Fruit fly (Drosophila melanogaster) whole organism, embryonic: ENCODE results near the gene Bsg.

Experiments
- Abd-B ChIP-seq: fragments of 200-800 bp; sonication (Bioruptor generic); optimal IDR thresholded peaks from 2 replicates; lab custom pipeline; 2018; ENCODE audit warnings: missing biosample characterization, mild to moderate bottlenecking, missing genetic modification characterization, moderate library complexity
- Asciz ChIP-seq: fragments of 200-800 bp; sonication (Bioruptor generic); optimal IDR thresholded peaks from 2 replicates; lab custom pipeline; 2017; ENCODE audit warnings: missing biosample characterization, mild to moderate bottlenecking, missing genetic modification characterization, missing genetic modification reagents
- Atf6 ChIP-seq: fragments of 200-800 bp; sonication (Bioruptor generic); IDR thresholded peaks from 2 replicates; pipeline ENCODE4 v1.3.6; 2022; ENCODE audit warnings: missing biosample characterization, missing genetic modification characterization
- B-H1 ChIP-seq: fragments of 200-800 bp; sonication (Bioruptor generic); IDR thresholded peaks from 3 replicates; pipeline ENCODE4 v1.3.6; 2022; ENCODE audit warnings: missing biosample characterization, missing genetic modification characterization
- CG10431 ChIP-seq: fragments of 200-800 bp; sonication (Bioruptor generic); optimal IDR thresholded peaks from 3 replicates; lab custom pipeline; 2018; ENCODE audit warnings: missing biosample characterization, mild to moderate bottlenecking, missing genetic modification characterization
- CG12299 ChIP-seq: fragments of 200-800 bp; sonication (Bioruptor generic); optimal IDR thresholded peaks from 2 replicates; lab custom pipeline; 2018; ENCODE audit warnings: missing biosample characterization, mild to moderate bottlenecking, missing genetic modification characterization
- CG12391 ChIP-seq: fragments of 200-800 bp; sonication (Bioruptor generic); optimal IDR thresholded peaks from 3 replicates; lab custom pipeline; 2018; ENCODE audit warnings: missing biosample characterization, mild to moderate bottlenecking, missing genetic modification characterization, moderate library complexity
- CG14441 ChIP-seq: fragments of 200-800 bp; sonication (Bioruptor generic); IDR thresholded peaks from 2 replicates; pipeline ENCODE4 v1.3.6; 2022; ENCODE audit warnings: missing biosample characterization, missing genetic modification characterization
- CG15073 ChIP-seq: fragments of 200-800 bp; sonication (Bioruptor generic); optimal IDR thresholded peaks from 2 replicates; lab custom pipeline; 2016; ENCODE audit warnings: missing biosample characterization, missing genetic modification characterization
- CG15269 ChIP-seq: fragments of 200-800 bp; sonication (Bioruptor generic); optimal IDR thresholded peaks from 2 replicates; lab custom pipeline; 2018; ENCODE audit warnings: missing biosample characterization, mild to moderate bottlenecking, missing genetic modification characterization, moderate library complexity
- CG15479 ChIP-seq: fragments of 200-800 bp; sonication (Bioruptor generic); optimal IDR thresholded peaks from 3 replicates; lab custom pipeline; 2019; ENCODE audit warnings: missing biosample characterization, mild to moderate bottlenecking, missing genetic modification characterization, moderate library complexity
- CG17385 ChIP-seq: fragments of 200-800 bp; sonication (Bioruptor generic); optimal IDR thresholded peaks from 3 replicates; lab custom pipeline; 2018; ENCODE audit warnings: missing biosample characterization, mild to moderate bottlenecking, missing genetic modification characterization
- CG3065 ChIP-seq: fragments of 200-800 bp; sonication (Bioruptor generic); optimal IDR thresholded peaks from 2 replicates; lab custom pipeline; 2016; ENCODE audit warnings: missing biosample characterization, missing genetic modification characterization
- CG4328 ChIP-seq: fragments of 200-800 bp; sonication (Bioruptor generic); optimal IDR thresholded peaks from 3 replicates; lab custom pipeline; 2017; ENCODE audit warnings: missing biosample characterization, missing genetic modification reagents, missing genetic modification characterization
- CG4424 ChIP-seq: fragments of 200-800 bp; sonication (Bioruptor generic); optimal IDR thresholded peaks from 3 replicates; lab custom pipeline; 2016; ENCODE audit warnings: missing biosample characterization, missing genetic modification characterization
- CG6765 ChIP-seq: fragments of 200-800 bp; sonication (Bioruptor generic); optimal IDR thresholded peaks from 3 replicates; lab custom pipeline; 2017; ENCODE audit warnings: missing biosample characterization, mild to moderate bottlenecking, missing genetic modification characterization
- CG6813 ChIP-seq: fragments of 200-800 bp; sonication (Bioruptor generic); optimal IDR thresholded peaks from 2 replicates; lab custom pipeline; 2017; ENCODE audit warnings: missing biosample characterization, missing genetic modification characterization, mild to moderate bottlenecking, moderate library complexity, missing genetic modification reagents
- CG7987 ChIP-seq: fragments of 200-800 bp; sonication (Bioruptor generic); optimal IDR thresholded peaks from 2 replicates; lab custom pipeline; 2018; ENCODE audit warnings: missing biosample characterization, mild to moderate bottlenecking, missing genetic modification characterization, moderate library complexity
- CG9727 ChIP-seq: fragments of 200-800 bp; sonication (Bioruptor generic); optimal IDR thresholded peaks from 3 replicates; lab custom pipeline; 2017; ENCODE audit warnings: missing biosample characterization, mild to moderate bottlenecking, missing genetic modification characterization
- Deaf1 ChIP-seq: fragments of 200-800 bp; optimal IDR thresholded peaks from 3 replicates; lab custom pipeline; 2019; ENCODE audit warnings: missing biosample characterization, mild to moderate bottlenecking, missing genetic modification characterization, moderate library complexity
- Eip74EF ChIP-seq, 2 experiments: fragments of 200-800 bp in 1 of 2; fragments of >200 bp in 1 of 2; sonication (Bioruptor generic) in 1 of 2; optimal IDR thresholded peaks; 2 replicates each; lab custom pipeline; 2017 to 2019; ENCODE audit warnings: missing biosample characterization in 2 of 2, missing genetic modification characterization in 2 of 2, mild to moderate bottlenecking in 1 of 2, moderate library complexity in 1 of 2
- Fer1 ChIP-seq: fragments of 200-800 bp; sonication (Bioruptor generic); optimal IDR thresholded peaks from 2 replicates; lab custom pipeline; 2017; ENCODE audit warnings: missing biosample characterization, mild to moderate bottlenecking, missing genetic modification characterization
- Hey ChIP-seq: fragments of 200-800 bp; sonication (Bioruptor generic); optimal IDR thresholded peaks from 3 replicates; lab custom pipeline; 2018; ENCODE audit warnings: missing biosample characterization, mild to moderate bottlenecking, missing genetic modification characterization
- Hmr ChIP-seq: fragments of 200-800 bp; sonication (Bioruptor generic); optimal IDR thresholded peaks from 3 replicates; lab custom pipeline; 2017; ENCODE audit warnings: mild to moderate bottlenecking, missing biosample characterization, missing genetic modification reagents, missing genetic modification characterization
- Jarid2 ChIP-seq: fragments of 200-800 bp; sonication (Bioruptor generic); optimal IDR thresholded peaks from 3 replicates; lab custom pipeline; 2017; ENCODE audit warnings: mild to moderate bottlenecking, missing biosample characterization, missing genetic modification reagents, missing genetic modification characterization
- Lpt ChIP-seq: fragments of >200 bp; optimal IDR thresholded peaks from 2 replicates; lab custom pipeline; 2018; ENCODE audit warnings: missing biosample characterization, missing genetic modification characterization
- Nf-YC ChIP-seq: fragments of 200-800 bp; optimal IDR thresholded peaks from 3 replicates; lab custom pipeline; 2019; ENCODE audit warnings: missing biosample characterization, mild to moderate bottlenecking, missing genetic modification characterization, moderate library complexity
- Ssrp ChIP-seq: fragments of 200-800 bp; sonication (Bioruptor generic); optimal IDR thresholded peaks from 2 replicates; lab custom pipeline; 2018; ENCODE audit warnings: missing biosample characterization, mild to moderate bottlenecking, missing genetic modification characterization, moderate library complexity
- Taf1 ChIP-seq: fragments of 200-800 bp; sonication (Bioruptor generic); IDR thresholded peaks from 2 replicates; pipeline ENCODE4 v1.3.6; 2022; ENCODE audit warnings: missing biosample characterization, missing genetic modification characterization
- ac ChIP-seq: fragments of 200-800 bp; sonication (Bioruptor generic); optimal IDR thresholded peaks from 3 replicates; lab custom pipeline; 2017; ENCODE audit warnings: missing biosample characterization, mild to moderate bottlenecking, missing genetic modification characterization
- ci ChIP-seq: fragments of 200-800 bp; sonication (Bioruptor generic); IDR thresholded peaks from 3 replicates; pipeline ENCODE4 v1.3.6; 2022; ENCODE audit warnings: missing biosample characterization, missing genetic modification characterization
- croc ChIP-seq: fragments of 200-800 bp; sonication (Bioruptor generic); conservative IDR thresholded peaks from 3 replicates; pipeline ENCODE4 v1.3.6; 2022; ENCODE audit warnings: missing biosample characterization, missing genetic modification characterization
- dan ChIP-seq: fragments of 200-800 bp; sonication (Bioruptor generic); IDR thresholded peaks from 2 replicates; pipeline ENCODE4 v1.3.6; 2022; ENCODE audit warnings: missing biosample characterization, missing genetic modification characterization
- grau ChIP-seq: fragments of 200-800 bp; optimal IDR thresholded peaks from 3 replicates; lab custom pipeline; 2019; ENCODE audit warnings: missing biosample characterization, mild to moderate bottlenecking, missing genetic modification characterization, moderate library complexity
- gro ChIP-seq: fragments of 200-800 bp; sonication (Bioruptor generic); optimal IDR thresholded peaks from 2 replicates; lab custom pipeline; 2016; ENCODE audit warnings: missing biosample characterization, missing genetic modification characterization
- jing ChIP-seq: fragments of 200-800 bp; sonication (Bioruptor generic); optimal IDR thresholded peaks from 2 replicates; lab custom pipeline; 2018; ENCODE audit warnings: missing biosample characterization, mild to moderate bottlenecking, missing genetic modification characterization
- klu ChIP-seq: fragments of 200-800 bp; sonication (Bioruptor generic); IDR thresholded peaks from 2 replicates; pipeline ENCODE4 v1.3.6; 2022; ENCODE audit warnings: missing biosample characterization, missing genetic modification characterization
- lbe ChIP-seq: fragments of 200-800 bp; sonication (Bioruptor generic); optimal IDR thresholded peaks from 2 replicates; lab custom pipeline; 2016; ENCODE audit warnings: missing biosample characterization, mild to moderate bottlenecking, missing genetic modification characterization
- odd ChIP-seq: fragments of 200-800 bp; sonication (Bioruptor generic); optimal IDR thresholded peaks from 2 replicates; lab custom pipeline; 2017; ENCODE audit warnings: missing biosample characterization, mild to moderate bottlenecking, missing genetic modification characterization
- onecut ChIP-seq: fragments of 200-800 bp; sonication (Bioruptor generic); IDR thresholded peaks from 2 replicates; pipeline ENCODE4 v1.3.6; 2022; ENCODE audit warnings: missing biosample characterization, missing genetic modification characterization
- org-1 ChIP-seq: fragments of 200-800 bp; sonication (Bioruptor generic); optimal IDR thresholded peaks from 2 replicates; lab custom pipeline; 2017; ENCODE audit warnings: missing biosample characterization, missing genetic modification characterization
- phol ChIP-seq: fragments of 200-800 bp; sonication (Bioruptor generic); optimal IDR thresholded peaks from 3 replicates; lab custom pipeline; 2018; ENCODE audit warnings: missing biosample characterization, mild to moderate bottlenecking, missing genetic modification characterization, moderate library complexity
- row ChIP-seq: fragments of 200-800 bp; sonication (Bioruptor generic); IDR thresholded peaks from 3 replicates; pipeline ENCODE4 v1.3.6; 2022; ENCODE audit warnings: missing biosample characterization, missing genetic modification characterization
- sens ChIP-seq: fragments of 200-800 bp; sonication (Bioruptor generic); peaks from one replicate; lab custom pipeline; 2016; ENCODE audit warnings: missing biosample characterization, missing genetic modification characterization
- slbo ChIP-seq: fragments of 200-800 bp; sonication (Bioruptor generic); IDR thresholded peaks from 2 replicates; pipeline ENCODE4 v1.3.6; 2022; ENCODE audit warnings: missing biosample characterization, missing genetic modification characterization
- slp2 ChIP-seq: fragments of 200-800 bp; sonication (Bioruptor generic); optimal IDR thresholded peaks from 2 replicates; lab custom pipeline; 2016; ENCODE audit warnings: missing biosample characterization, missing genetic modification characterization
- trem ChIP-seq: fragments of 200-800 bp; optimal IDR thresholded peaks from 3 replicates; lab custom pipeline; 2019; ENCODE audit warnings: missing biosample characterization, mild to moderate bottlenecking, missing genetic modification characterization, moderate library complexity
- vfl ChIP-seq: fragments of 200-800 bp; sonication (Bioruptor generic); optimal IDR thresholded peaks from 2 replicates; lab custom pipeline; 2016; ENCODE audit warnings: missing biosample characterization, missing genetic modification characterization
- wor ChIP-seq: fragments of 200-800 bp; sonication (Bioruptor generic); IDR thresholded peaks from 2 replicates; pipeline ENCODE4 v1.3.6; 2022; ENCODE audit warnings: missing biosample characterization, missing genetic modification characterization

The Bsg gene

DNA sequence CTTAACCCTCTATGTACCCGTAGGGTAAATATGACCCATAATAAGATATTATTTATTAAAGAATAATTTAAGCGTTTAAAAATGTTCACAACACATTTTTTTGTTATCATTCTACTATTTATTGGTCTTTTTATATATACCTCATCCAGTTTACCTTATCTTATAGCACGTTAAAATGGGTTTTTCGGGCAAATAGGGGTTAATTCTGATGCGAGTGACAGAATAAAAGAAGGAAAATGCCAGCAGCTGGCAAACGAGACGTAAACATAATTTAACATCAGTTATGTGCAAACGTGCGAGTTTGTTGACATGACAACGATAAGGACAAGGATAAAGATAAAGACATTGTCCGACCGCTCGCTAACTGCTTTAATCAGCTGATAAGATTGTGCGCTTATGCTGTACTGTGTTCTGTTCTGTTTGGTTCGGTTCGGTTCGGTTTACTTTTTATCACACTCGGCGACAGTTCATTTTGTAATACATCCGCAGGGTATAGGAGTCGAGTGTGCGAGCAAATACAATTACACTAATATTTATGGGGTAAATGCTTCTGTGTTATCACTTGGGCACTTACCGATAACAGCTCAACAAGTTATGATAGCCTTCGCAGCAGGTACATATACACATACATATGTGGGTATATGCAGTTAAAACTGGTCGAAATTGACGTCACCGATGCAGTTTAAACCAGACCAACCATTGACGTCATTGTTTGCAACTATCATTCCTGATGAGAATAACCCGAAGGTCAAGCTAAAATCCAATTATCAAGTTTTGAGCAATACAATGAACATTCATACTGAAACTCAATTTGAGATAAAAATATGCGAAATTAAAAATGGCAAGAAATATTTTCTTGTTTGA, 17.5 kb downstream of the Bsg start (continued):
- TF ChIP-seq Eip74EF (GFP tag; optimal IDR thresholded peaks at IDR 0.05; lab: Kevin White, UChicago), result no peak
- no peak for TF ChIP-seq CG12299 (tag; lab: Kevin White, UChicago)
- peak; percentile 26 for TF ChIP-seq Hmr (GFP tag; lab: Kevin White, UChicago)
- TF ChIP-seq Abd-B (GFP tag; lab: Kevin White, UChicago), result no peak
- peak; percentile 23 for TF ChIP-seq phol (tag; lab: Kevin White, UChicago)
- 0 out of 2 replicates have a peak, but pooled peaks have one; percentile 5 for TF ChIP-seq CG14441 (GFP tag; lab: Robert Waterston, UW)
- TF ChIP-seq Hey (tag; lab: Kevin White, UChicago), result peak; percentile 44
- no peak for TF ChIP-seq CG9727 (GFP tag; lab: Kevin White, UChicago)
- TF ChIP-seq CG3065 (GFP tag; lab: Kevin White, UChicago), result no peak
- TF ChIP-seq CG4328 (GFP tag; lab: Kevin White, UChicago), result no peak
- peak; percentile 32 for TF ChIP-seq odd (GFP tag; lab: Kevin White, UChicago)
- no peak for TF ChIP-seq vfl (GFP tag; lab: Kevin White, UChicago)
- no peak for TF ChIP-seq CG7987
- peak; percentile 7; the same call in 1 of the 2 replicates for TF ChIP-seq onecut (GFP tag; lab: Robert Waterston, UW)
- no peak for TF ChIP-seq Atf6 (GFP tag; lab: Robert Waterston, UW)
- peak; percentile 53 for TF ChIP-seq gro (GFP tag; lab: Kevin White, UChicago)
- TF ChIP-seq trem (tag; lab: Kevin White, UChicago), result peak; percentile 2
- TF ChIP-seq lbe (GFP tag; lab: Kevin White, UChicago), result peak; percentile 44
- TF ChIP-seq sens (GFP tag; lab: Kevin White, UChicago), result peak; percentile 54
- TF ChIP-seq row, result peak; percentile 47; the same call in 2 of the 3 replicates
- no peak for TF ChIP-seq klu (GFP tag; lab: Robert Waterston, UW)
- peak; percentile 2 for TF ChIP-seq CG6765 (GFP tag; lab: Kevin White, UChicago)
- TF ChIP-seq Jarid2 (GFP tag; lab: Kevin White, UChicago), result no peak
- peak; percentile 23 for TF ChIP-seq Asciz (GFP tag; lab: Kevin White, UChicago)
- TF ChIP-seq CG10431 (GFP tag; lab: Kevin White, UChicago), result no peak
- peak; percentile 44 for TF ChIP-seq CG6813 (GFP tag; lab: Kevin White, UChicago)
- peak; percentile 19 for TF ChIP-seq Ssrp (tag; lab: Kevin White, UChicago)
- no peak for TF ChIP-seq B-H1 (GFP tag; lab: Robert Waterston, UW)
- peak; percentile 9 for TF ChIP-seq CG12391 (tag; lab: Kevin White, UChicago)
- TF ChIP-seq wor (GFP tag; lab: Robert Waterston, UW), result no peak
- peak; percentile 86 for TF ChIP-seq Deaf1 (tag; lab: Kevin White, UChicago)
- TF ChIP-seq Nf-YC (tag; lab: Kevin White, UChicago), result peak; percentile 23
- no peak for TF ChIP-seq slp2 (GFP tag; lab: Kevin White, UChicago)
- no peak for TF ChIP-seq slbo
- TF ChIP-seq CG15479 (GFP tag; lab: Kevin White, UChicago), result peak; percentile 99
- no peak for TF ChIP-seq croc (GFP tag; lab: Robert Waterston, UW)
- peak; percentile 25 for TF ChIP-seq CG15269 (tag; lab: Kevin White, UChicago)
- no peak for TF ChIP-seq jing
- peak; percentile 54; the same call in 1 of the 3 replicates for TF ChIP-seq ci (GFP tag; lab: Robert Waterston, UW)
- TF ChIP-seq CG15073 (GFP tag; lab: Kevin White, UChicago), result no peak
- peak; percentile 11 for TF ChIP-seq Fer1 (GFP tag; lab: Kevin White, UChicago)
- TF ChIP-seq Taf1 (GFP tag; lab: Robert Waterston, UW), result peak; percentile 14; the same call in 1 of the 2 replicates
- TF ChIP-seq CG4424, result no peak
- no peak for TF ChIP-seq CG17385
- TF ChIP-seq ac, result peak; percentile 31
- no peak for TF ChIP-seq dan
- peak; percentile 41 for TF ChIP-seq grau (tag; lab: Kevin White, UChicago)
- no peak for TF ChIP-seq Lpt (GFP tag; lab: Kevin White, UChicago)
- peak; percentile 16 for TF ChIP-seq org-1 (GFP tag; lab: Kevin White, UChicago)
